Fruit fly (Drosophila melanogaster): ENCODE measurements around the gene CG32024.

CG32024 gene

dm6 chr3L:8821708-8822660, 14.6 kb downstream of the CG32024 start (continued):
- TF ChIP-seq CrebA (GFP tag; optimal IDR thresholded peaks at IDR 0.05; ENCODE audit: borderline replicate concordance) (peak; percentile 12), psq (GFP tag; optimal IDR thresholded peaks at IDR 0.05) (peak; percentile 67), sv (GFP tag; optimal IDR thresholded peaks at IDR 0.05) (no peak), h (GFP tag; optimal IDR thresholded peaks at IDR 0.05) (peak; percentile 93), dsf (GFP tag; optimal IDR thresholded peaks at IDR 0.05; ENCODE audit: borderline replicate concordance) (no peak), Hr78 (GFP tag; optimal IDR thresholded peaks at IDR 0.05) (no peak), foxo (GFP tag; optimal IDR thresholded peaks at IDR 0.05) (peak; percentile 67 to 88)

- TF ChIP-seq Rel (GFP tag; optimal IDR thresholded peaks at IDR 0.05) (no peak), Rel (tag; optimal IDR thresholded peaks at IDR 0.05) (peak; percentile 4), fru (GFP tag; optimal IDR thresholded peaks at IDR 0.05) (peak; percentile 38), rgr (GFP tag; optimal IDR thresholded peaks at IDR 0.05) (no peak)
These were observed 15.6 kb downstream of the CG32024 start for dm6 chr3L:8822881-8823435.

- TF ChIP-seq woc (GFP tag; optimal IDR thresholded peaks at IDR 0.05) (peak; percentile 39), GATAd (GFP tag; optimal IDR thresholded peaks at IDR 0.05) (no peak), br (GFP tag; optimal IDR thresholded peaks at IDR 0.05) (peak; percentile 37), sage (GFP tag; optimal IDR thresholded peaks at IDR 0.05) (no peak), Dif (GFP tag; optimal IDR thresholded peaks at IDR 0.05; ENCODE audit: partially characterized antibody) (no peak), CG9705 (GFP tag; optimal IDR thresholded peaks at IDR 0.05) (no peak), Sp1 (GFP tag; optimal IDR thresholded peaks at IDR 0.05) (peak; percentile 67), Hr78 (GFP tag; optimal IDR thresholded peaks at IDR 0.05) (no peak), tai (GFP tag; optimal IDR thresholded peaks at IDR 0.05) (no peak), OdsH (GFP tag; optimal IDR thresholded peaks at IDR 0.05) (peak; percentile 65), psq (GFP tag; optimal IDR thresholded peaks at IDR 0.05) (peak; percentile 46), ey (GFP tag; optimal IDR thresholded peaks at IDR 0.05) (peak; percentile 62), jim (GFP tag; optimal IDR thresholded peaks at IDR 0.05) (no peak), CrebA (GFP tag; optimal IDR thresholded peaks at IDR 0.05; ENCODE audit: borderline replicate concordance) (no peak), Hr83 (GFP tag; optimal IDR thresholded peaks at IDR 0.05; ENCODE audit: poor library complexity, severe bottlenecking) (no peak), dmrt93B (GFP tag; optimal IDR thresholded peaks at IDR 0.05) (no peak), Abd-B (GFP tag; optimal IDR thresholded peaks at IDR 0.05) (no peak), N (GFP tag; optimal IDR thresholded peaks at IDR 0.05) (no peak), pan (optimal IDR thresholded peaks at IDR 0.05) (no peak), Jra (GFP tag; optimal IDR thresholded peaks at IDR 0.05) (no peak), dsf (GFP tag; optimal IDR thresholded peaks at IDR 0.05; ENCODE audit: borderline replicate concordance) (no peak), fru (GFP tag; optimal IDR thresholded peaks at IDR 0.05) (no peak), lola (GFP tag; optimal IDR thresholded peaks at IDR 0.05) (no peak), HLH106 (tag; optimal IDR thresholded peaks at IDR 0.05) (peak; percentile 57), Hnf4 (GFP tag; optimal IDR thresholded peaks at IDR 0.05) (peak; percentile 50), Vsx2 (GFP tag; optimal IDR thresholded peaks at IDR 0.05; ENCODE audit: partially characterized antibody) (no peak), foxo (GFP tag; optimal IDR thresholded peaks at IDR 0.05) (peak in 1 of 2 experiments; percentile 31), dl (GFP tag; optimal IDR thresholded peaks at IDR 0.05; ENCODE audit: insufficient read depth in 1 of 2, partially characterized antibody in 2 of 2) (no peak), Myc (optimal IDR thresholded peaks at IDR 0.05) (no peak), rgr (GFP tag; optimal IDR thresholded peaks at IDR 0.05) (peak; percentile 76), Dfd (GFP tag; optimal IDR thresholded peaks at IDR 0.05) (no peak), h (GFP tag; optimal IDR thresholded peaks at IDR 0.05) (peak; percentile 63), CG32264 (GFP tag; optimal IDR thresholded peaks at IDR 0.05) (no peak), brk (GFP tag; optimal IDR thresholded peaks at IDR 0.05) (peak; percentile 47), sv (GFP tag; optimal IDR thresholded peaks at IDR 0.05) (no peak), Mio (GFP tag; optimal IDR thresholded peaks at IDR 0.05) (no peak), usp (GFP tag; optimal IDR thresholded peaks at IDR 0.05) (no peak), Rel (GFP tag; optimal IDR thresholded peaks at IDR 0.05) (no peak), Rel (tag; optimal IDR thresholded peaks at IDR 0.05) (peak; percentile 83)
These were observed 16.5 kb downstream of the CG32024 start for dm6 chr3L:8823730-8824374.
